Worm (Caenorhabditis elegans): ENCODE results near the gene Y39A3B.8.
"Not testable (repeated sequence)": the region's sequence is repeated elsewhere in the genome, so short reads cannot be mapped to it uniquely, and the experiment has no call there.

DNA sequence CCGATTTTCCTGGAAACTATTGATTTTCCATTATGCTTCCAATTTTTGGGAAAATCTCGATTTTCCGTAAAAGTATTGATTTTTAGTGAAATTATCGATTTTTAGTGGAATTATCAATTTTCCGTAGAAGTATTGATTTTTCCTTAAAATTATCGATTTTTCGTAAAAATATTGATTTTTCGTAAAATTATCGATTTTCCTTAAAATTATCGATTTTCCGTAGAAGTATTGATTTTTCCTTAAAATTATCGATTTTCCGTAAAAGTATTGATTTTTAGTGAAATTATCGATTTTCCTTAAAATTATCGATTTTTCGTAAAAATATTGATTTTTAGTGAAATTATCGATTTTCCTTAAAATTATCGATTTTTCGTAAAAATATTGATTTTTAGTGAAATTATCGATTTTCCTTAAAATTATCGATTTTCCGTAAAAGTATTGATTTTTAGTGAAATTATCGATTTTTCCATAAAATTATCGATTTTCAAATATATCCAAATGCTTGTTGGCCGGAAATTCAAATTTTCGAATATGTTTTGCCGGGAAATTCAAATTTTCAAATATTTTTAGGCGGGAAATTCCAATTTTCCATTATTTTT, 26.2 kb downstream of the Y39A3B.8 start:
- not testable (repeated sequence) for TF ChIP-seq ceh-22, sox-4, F13H6.1, pha-4 (tag; optimal IDR thresholded peaks at IDR 0.05)

Measured in whole organism, late embryonic.